Fruit fly (Drosophila melanogaster) whole organism, embryonic: ENCODE measurements around the gene CG6409.

Experiments used
- CG10366 ChIP-seq: fragments of 200-800 bp; sonication (Bioruptor generic); IDR thresholded peaks from 2 replicates; pipeline ENCODE4 v1.3.6; 2022; ENCODE audit warnings: missing biosample characterization, missing genetic modification characterization
- CG10543 ChIP-seq: fragments of 200-800 bp; sonication (Bioruptor generic); optimal IDR thresholded peaks from 3 replicates; lab custom pipeline; 2017; ENCODE audit warnings: missing biosample characterization, mild to moderate bottlenecking, missing genetic modification characterization, moderate library complexity
- CG11560 ChIP-seq: fragments of 200-800 bp; sonication (Bioruptor generic); IDR thresholded peaks from 3 replicates; pipeline ENCODE4 v1.3.6; 2022; ENCODE audit warnings: missing biosample characterization, missing genetic modification characterization
- CG12659 ChIP-seq: fragments of 200-800 bp; sonication (Bioruptor generic); optimal IDR thresholded peaks from 3 replicates; lab custom pipeline; 2017; ENCODE audit warnings: mild to moderate bottlenecking, missing biosample characterization, missing genetic modification reagents, missing genetic modification characterization
- CG13775 ChIP-seq: fragments of 200-800 bp; sonication (Bioruptor generic); optimal IDR thresholded peaks from 3 replicates; lab custom pipeline; 2017; ENCODE audit warnings: missing biosample characterization, mild to moderate bottlenecking, missing genetic modification characterization
- CG15479 ChIP-seq: fragments of 200-800 bp; sonication (Bioruptor generic); optimal IDR thresholded peaks from 3 replicates; lab custom pipeline; 2019; ENCODE audit warnings: missing biosample characterization, mild to moderate bottlenecking, missing genetic modification characterization, moderate library complexity
- CG1603 ChIP-seq: fragments of 200-800 bp; sonication (Bioruptor generic); optimal IDR thresholded peaks from 2 replicates; lab custom pipeline; 2019; ENCODE audit warnings: missing biosample characterization, mild to moderate bottlenecking, missing genetic modification characterization, moderate library complexity
- CG17568 ChIP-seq: fragments of 200-800 bp; sonication (Bioruptor generic); optimal IDR thresholded peaks from 2 replicates; lab custom pipeline; 2018; ENCODE audit warnings: missing biosample characterization, mild to moderate bottlenecking, missing genetic modification characterization, moderate library complexity
- CG18011 ChIP-seq: fragments of 200-800 bp; sonication (Bioruptor generic); optimal IDR thresholded peaks from 2 replicates; lab custom pipeline; 2017; ENCODE audit warnings: missing biosample characterization, missing genetic modification characterization, mild to moderate bottlenecking, moderate library complexity, missing genotype
- CG33557 ChIP-seq: fragments of 200-800 bp; sonication (Bioruptor generic); optimal IDR thresholded peaks from 2 replicates; lab custom pipeline; 2019; ENCODE audit warnings: missing biosample characterization, mild to moderate bottlenecking, missing genetic modification characterization, moderate library complexity
- CG4854 ChIP-seq: fragments of 200-800 bp; sonication (Bioruptor generic); optimal IDR thresholded peaks from 2 replicates; lab custom pipeline; 2016; ENCODE audit warnings: missing biosample characterization, missing genetic modification characterization, inconsistent platforms
- CG6175 ChIP-seq: fragments of 200-800 bp; sonication (Bioruptor generic); IDR thresholded peaks from 3 replicates; pipeline ENCODE4 v1.3.6; 2022; ENCODE audit warnings: missing biosample characterization, missing genetic modification characterization
- CG6254 ChIP-seq: fragments of 200-800 bp; sonication (Bioruptor generic); optimal IDR thresholded peaks from 3 replicates; lab custom pipeline; 2017; ENCODE audit warnings: mild to moderate bottlenecking, missing biosample characterization, missing genetic modification reagents, missing genetic modification characterization
- Elba2 ChIP-seq: fragments of 200-800 bp; sonication (Bioruptor generic); optimal IDR thresholded peaks from 3 replicates; lab custom pipeline; 2016; ENCODE audit warnings: missing biosample characterization, missing genetic modification characterization
- GATAe ChIP-seq: fragments of 200-800 bp; sonication (Bioruptor generic); conservative IDR thresholded peaks from 2 replicates; pipeline ENCODE4 v1.3.6; 2022; ENCODE audit warnings: missing biosample characterization, missing genetic modification characterization
- Hey ChIP-seq: fragments of 200-800 bp; sonication (Bioruptor generic); optimal IDR thresholded peaks from 3 replicates; lab custom pipeline; 2018; ENCODE audit warnings: missing biosample characterization, mild to moderate bottlenecking, missing genetic modification characterization
- HmgZ ChIP-seq: fragments of 200-800 bp; sonication (Bioruptor generic); optimal IDR thresholded peaks from 2 replicates; lab custom pipeline; 2018; ENCODE audit warnings: missing biosample characterization, mild to moderate bottlenecking, missing genetic modification characterization
- Hr3 ChIP-seq: fragments of 200-800 bp; sonication (Bioruptor generic); optimal IDR thresholded peaks from 3 replicates; lab custom pipeline; 2016; ENCODE audit warnings: missing biosample characterization, missing genetic modification characterization
- Med ChIP-seq: fragments of 200-800 bp; sonication (Bioruptor generic); peaks from one replicate; lab custom pipeline; 2016; ENCODE audit warnings: missing biosample characterization, missing genetic modification characterization, mild to moderate bottlenecking, inconsistent platforms, moderate library complexity
- PHDP ChIP-seq: fragments of 200-800 bp; sonication (Bioruptor generic); optimal IDR thresholded peaks from 3 replicates; lab custom pipeline; 2018; ENCODE audit warnings: missing biosample characterization, mild to moderate bottlenecking, missing genetic modification characterization, moderate library complexity
- Rfx ChIP-seq: fragments of 200-800 bp; sonication (Bioruptor generic); IDR thresholded peaks from 2 replicates; pipeline ENCODE4 v1.3.6; 2022; ENCODE audit warnings: missing biosample characterization, missing genetic modification characterization
- Vsx1 ChIP-seq: fragments of 200-800 bp; sonication (Bioruptor generic); optimal IDR thresholded peaks from 2 replicates; lab custom pipeline; 2017; ENCODE audit warnings: missing biosample characterization, mild to moderate bottlenecking, missing genetic modification characterization, missing genetic modification reagents
- crol ChIP-seq: fragments of 200-800 bp; sonication (Bioruptor generic); IDR thresholded peaks from 2 replicates; pipeline ENCODE4 v1.3.6; 2022; ENCODE audit warnings: missing biosample characterization, missing genetic modification characterization
- cwo ChIP-seq: fragments of 200-800 bp; sonication (Bioruptor generic); optimal IDR thresholded peaks from 3 replicates; lab custom pipeline; 2017; ENCODE audit warnings: missing biosample characterization, missing genetic modification characterization, mild to moderate bottlenecking, moderate library complexity, missing genetic modification reagents
- exex ChIP-seq: fragments of 200-800 bp; sonication (Bioruptor generic); optimal IDR thresholded peaks from 4 replicates; lab custom pipeline; 2018; ENCODE audit warnings: missing biosample characterization, mild to moderate bottlenecking, missing genetic modification characterization, moderate library complexity
- gce ChIP-seq: fragments of 200-800 bp; sonication (Bioruptor generic); IDR thresholded peaks from 3 replicates; pipeline ENCODE4 v1.3.6; 2022; ENCODE audit warnings: missing biosample characterization, missing genetic modification characterization
- gt ChIP-seq: fragments of 200-800 bp; sonication (Bioruptor generic); IDR thresholded peaks from 2 replicates; pipeline ENCODE4 v1.3.6; 2022; ENCODE audit warnings: missing biosample characterization, missing genetic modification characterization
- lab ChIP-seq: fragments of 200-800 bp; sonication (Bioruptor generic); optimal IDR thresholded peaks from 3 replicates; lab custom pipeline; 2017; ENCODE audit warnings: missing biosample characterization, missing genetic modification characterization, mild to moderate bottlenecking, moderate library complexity, missing genetic modification reagents
- mirr ChIP-seq: fragments of 200-800 bp; sonication (Bioruptor generic); optimal IDR thresholded peaks from 3 replicates; lab custom pipeline; 2018; ENCODE audit warnings: missing biosample characterization, mild to moderate bottlenecking, missing genetic modification characterization
- otp ChIP-seq: fragments of 200-800 bp; sonication (Bioruptor generic); IDR thresholded peaks from 3 replicates; pipeline ENCODE4, ENCODE4 v1.3.6; 2022; ENCODE audit warnings: missing biosample characterization, missing genetic modification characterization
- pros ChIP-seq: fragments of 200-800 bp; sonication (Bioruptor generic); optimal IDR thresholded peaks from 3 replicates; lab custom pipeline; 2019; ENCODE audit warnings: missing biosample characterization, mild to moderate bottlenecking, missing genetic modification characterization, moderate library complexity
- rib ChIP-seq: fragments of 200-800 bp; sonication (Bioruptor generic); IDR thresholded peaks from 2 replicates; pipeline ENCODE4 v1.3.6; 2022; ENCODE audit warnings: missing biosample characterization, missing genetic modification characterization
- row ChIP-seq: fragments of 200-800 bp; sonication (Bioruptor generic); IDR thresholded peaks from 3 replicates; pipeline ENCODE4 v1.3.6; 2022; ENCODE audit warnings: missing biosample characterization, missing genetic modification characterization
- sug ChIP-seq: fragments of 200-800 bp; optimal IDR thresholded peaks from 2 replicates; lab custom pipeline; 2019; ENCODE audit warnings: missing biosample characterization, mild to moderate bottlenecking, missing genetic modification characterization, moderate library complexity
- tio ChIP-seq: fragments of 200-800 bp; sonication (Bioruptor generic); optimal IDR thresholded peaks from 2 replicates; lab custom pipeline; 2017; ENCODE audit warnings: missing biosample characterization, missing genetic modification characterization, inconsistent platforms
- trem ChIP-seq: fragments of 200-800 bp; optimal IDR thresholded peaks from 3 replicates; lab custom pipeline; 2019; ENCODE audit warnings: missing biosample characterization, mild to moderate bottlenecking, missing genetic modification characterization, moderate library complexity
- ttk ChIP-seq: fragments of 200-800 bp; sonication (Bioruptor generic); IDR thresholded peaks from 2 replicates; pipeline ENCODE4 v2.1.2; 2022; ENCODE audit warnings: missing biosample characterization, missing genetic modification characterization
- tup ChIP-seq: fragments of 200-800 bp; sonication (Bioruptor generic); optimal IDR thresholded peaks from 2 replicates; lab custom pipeline; 2016; ENCODE audit warnings: missing biosample characterization, mild to moderate bottlenecking, missing genetic modification characterization, moderate library complexity

The CG6409 gene

dm6 chr3L:10866633-10867379, 15.4 kb downstream of the CG6409 start (continued):
- TF ChIP-seq pros (GFP tag; lab: Kevin White, UChicago) (no peak), ttk (0 out of 2 replicates have a peak, but pooled peaks have one; percentile 11), CG18011 (GFP tag; lab: Kevin White, UChicago) (peak; percentile 35), CG12659 (GFP tag; lab: Kevin White, UChicago) (peak; percentile 26)

dm6 chr3L:10863925-10864324, 18.3 kb downstream of the CG6409 start:
- TF ChIP-seq otp (GFP tag; lab: Robert Waterston, UW) (0 out of 3 replicates have a peak, but pooled peaks have one; percentile 26), HmgZ (peak; percentile 32), PHDP (no peak), tio (GFP tag; lab: Kevin White, UChicago) (no peak), CG6175 (GFP tag; lab: Robert Waterston, UW) (0 out of 3 replicates have a peak, but pooled peaks have one; percentile 41), Elba2 (GFP tag; lab: Kevin White, UChicago) (no peak), Rfx (GFP tag; lab: Robert Waterston, UW) (no peak), CG13775 (no peak), CG4854 (GFP tag; lab: Kevin White, UChicago) (no peak), rib (GFP tag; lab: Robert Waterston, UW) (peak; percentile 54; the same call in 1 of the 2 replicates), tup (GFP tag; lab: Kevin White, UChicago) (no peak), CG15479 (GFP tag; lab: Kevin White, UChicago) (peak; percentile 7), Hr3 (GFP tag; lab: Kevin White, UChicago) (no peak), trem (no peak), exex (tag; lab: Kevin White, UChicago) (peak; percentile 71), CG33557 (GFP tag; lab: Kevin White, UChicago) (no peak), Hey (tag; lab: Kevin White, UChicago) (peak; percentile 2), cwo (GFP tag; lab: Kevin White, UChicago) (peak; percentile 61), mirr (GFP tag; lab: Kevin White, UChicago) (peak; percentile 29), lab (peak; percentile 18), CG6254 (no peak), Med (GFP tag; lab: Kevin White, UChicago) (peak; percentile 58), CG11560 (tag; lab: Robert Waterston, UW) (no peak), CG10543 (GFP tag; lab: Kevin White, UChicago) (peak; percentile 33), GATAe (GFP tag; lab: Robert Waterston, UW) (peak; percentile 72), CG10366 (GFP tag; lab: Robert Waterston, UW) (no peak), gt (no peak), Vsx1 (GFP tag; lab: Kevin White, UChicago) (no peak), crol (peak; percentile 66), sug (tag; lab: Kevin White, UChicago) (peak; percentile 82), row (GFP tag; lab: Robert Waterston, UW) (0 out of 3 replicates have a peak, but pooled peaks have one; percentile 17), CG17568 (GFP tag; lab: Kevin White, UChicago) (no peak), gce (GFP tag; lab: Robert Waterston, UW) (no peak), CG1603 (tag; lab: Kevin White, UChicago) (no peak)
